Worm (Caenorhabditis elegans): ENCODE results near the gene math-6.

Gene math-6

ce11 chrII:1884635-1885034 is at the start of gene math-6:
Gene math-6 (minus strand): TSS chrII:1884735.
- TF ChIP-seq unc-62 (GFP tag; optimal IDR thresholded peaks at IDR 0.05): no peak

ce11 chrII:1928578-1928977 is 44.0 kb upstream of the math-6 start:
- TF ChIP-seq unc-62 (GFP tag; optimal IDR thresholded peaks at IDR 0.05): no peak

- TF ChIP-seq unc-62 (GFP tag; optimal IDR thresholded peaks at IDR 0.05): no peak
Observed at ce11 chrII:1926162-1926561, 41.6 kb upstream of the math-6 start, which contains the start of gene F52C6.2. Gene F52C6.2 (plus strand): TSS chrII:1926462.

ce11 chrII:1924459-1924858 is 39.9 kb upstream of the math-6 start, which contains the start of gene F52C6.3:
Gene F52C6.3 (plus strand): TSS chrII:1924759.
- TF ChIP-seq unc-62 (GFP tag; optimal IDR thresholded peaks at IDR 0.05): no peak

ce11 chrII:1922665-1923187 is 38.2 kb upstream of the math-6 start, which contains the start of the genes bath-2 and F52C6.4:
Gene bath-2 (minus strand): TSS chrII:1922765.
Gene F52C6.4 (plus strand): TSS chrII:1923137.
- no peak for TF ChIP-seq unc-62 (GFP tag; optimal IDR thresholded peaks at IDR 0.05)

- TF ChIP-seq unc-62 (GFP tag; optimal IDR thresholded peaks at IDR 0.05): no peak
Observed at ce11 chrII:1921018-1921417, 36.5 kb upstream of the math-6 start, which contains the start of gene bath-7. Gene bath-7 (minus strand): TSS chrII:1921118.

- TF ChIP-seq unc-62 (GFP tag; optimal IDR thresholded peaks at IDR 0.05): no peak
Observed at ce11 chrII:1917862-1918261, 33.3 kb upstream of the math-6 start, which contains the start of gene bath-4. Gene bath-4 (minus strand): TSS chrII:1917962.

- TF ChIP-seq unc-62 (GFP tag; optimal IDR thresholded peaks at IDR 0.05): no peak
Observed at ce11 chrII:1912741-1913140, 28.2 kb upstream of the math-6 start, which contains the start of gene math-31. Gene math-31 (minus strand): TSS chrII:1912841.

- no peak for TF ChIP-seq unc-62 (GFP tag; optimal IDR thresholded peaks at IDR 0.05)
Observed at ce11 chrII:1905104-1905503, 20.6 kb upstream of the math-6 start, which contains the start of gene math-22. Gene math-22 (plus strand): TSS chrII:1905404.

- no peak for TF ChIP-seq unc-62 (GFP tag; optimal IDR thresholded peaks at IDR 0.05)
Observed at ce11 chrII:1901981-1902380, 17.4 kb upstream of the math-6 start, which contains the start of gene math-23. Gene math-23 (plus strand): TSS chrII:1902281.

- TF ChIP-seq unc-62 (GFP tag; optimal IDR thresholded peaks at IDR 0.05): no peak
Observed at ce11 chrII:1899934-1900333, 15.4 kb upstream of the math-6 start, which contains the start of gene math-24. Gene math-24 (plus strand): TSS chrII:1900234.

- TF ChIP-seq unc-62 (GFP tag; optimal IDR thresholded peaks at IDR 0.05): no peak
Observed at ce11 chrII:1897936-1898335, 13.4 kb upstream of the math-6 start, which contains the start of gene C46F9.6. Gene C46F9.6 (plus strand): TSS chrII:1898236.

- no peak for TF ChIP-seq unc-62 (GFP tag; optimal IDR thresholded peaks at IDR 0.05)
Observed at ce11 chrII:1895762-1896161, 11.2 kb upstream of the math-6 start, which contains the start of gene math-25. Gene math-25 (plus strand): TSS chrII:1896062.

- no peak for TF ChIP-seq unc-62 (GFP tag; optimal IDR thresholded peaks at IDR 0.05)
Observed at ce11 chrII:1895278-1895677, 10.7 kb upstream of the math-6 start, which contains the start of gene C46F9.5. Gene C46F9.5 (plus strand): TSS chrII:1895578.

- no peak for TF ChIP-seq unc-62 (GFP tag; optimal IDR thresholded peaks at IDR 0.05)
Observed at ce11 chrII:1893912-1894311, 9.4 kb upstream of the math-6 start, which contains the start of gene C16C4.1. Gene C16C4.1 (plus strand): TSS chrII:1894212.

- TF ChIP-seq unc-62 (GFP tag; optimal IDR thresholded peaks at IDR 0.05): no peak
Observed at ce11 chrII:1890682-1891081, 6.1 kb upstream of the math-6 start, which contains the start of gene math-9. Gene math-9 (minus strand): TSS chrII:1890782.

ce11 chrII:1889071-1889470 is 4.5 kb upstream of the math-6 start, which contains the start of gene math-8:
Gene math-8 (minus strand): TSS chrII:1889171.
- no peak for TF ChIP-seq unc-62 (GFP tag; optimal IDR thresholded peaks at IDR 0.05)
